Fruit fly (Drosophila melanogaster) whole organism, embryonic: ENCODE results near the gene Traf4.

Source experiments
- BEAF-32 ChIP-seq: fragments of 200-800 bp; sonication (Bioruptor generic); optimal IDR thresholded peaks from 3 replicates; lab custom pipeline; 2017; ENCODE audit warnings: missing biosample characterization, missing genetic modification characterization, mild to moderate bottlenecking, moderate library complexity, missing genetic modification reagents
- CG10565 ChIP-seq: fragments of 200-800 bp; sonication (Bioruptor generic); optimal IDR thresholded peaks from 3 replicates; lab custom pipeline; 2016; ENCODE audit warnings: missing biosample characterization, mild to moderate bottlenecking, missing genetic modification characterization
- CG11085 ChIP-seq: fragments of 200-800 bp; sonication (Bioruptor generic); IDR thresholded peaks from 2 replicates; pipeline ENCODE4 v1.3.6; 2022; ENCODE audit warnings: missing biosample characterization, missing genetic modification characterization
- CG14710 ChIP-seq: fragments of 200-800 bp; sonication (Bioruptor generic); optimal IDR thresholded peaks from 3 replicates; lab custom pipeline; 2019; ENCODE audit warnings: missing biosample characterization, mild to moderate bottlenecking, missing genetic modification characterization, moderate library complexity
- CG15269 ChIP-seq: fragments of 200-800 bp; sonication (Bioruptor generic); optimal IDR thresholded peaks from 2 replicates; lab custom pipeline; 2018; ENCODE audit warnings: missing biosample characterization, mild to moderate bottlenecking, missing genetic modification characterization, moderate library complexity
- CG1602 ChIP-seq: fragments of 200-800 bp; sonication (Bioruptor generic); optimal IDR thresholded peaks from 3 replicates; lab custom pipeline; 2016; ENCODE audit warnings: missing biosample characterization, missing genetic modification characterization
- CG17328 ChIP-seq: fragments of 200-800 bp; sonication (Bioruptor generic); IDR thresholded peaks from 2 replicates; pipeline ENCODE4 v1.3.6; 2022; ENCODE audit warnings: missing biosample characterization, missing genetic modification characterization
- CG17802 ChIP-seq: fragments of 200-800 bp; sonication (Bioruptor generic); optimal IDR thresholded peaks from 2 replicates; lab custom pipeline; 2018; ENCODE audit warnings: missing biosample characterization, mild to moderate bottlenecking, missing genetic modification characterization, moderate library complexity
- CG18262 ChIP-seq: fragments of 200-800 bp; optimal IDR thresholded peaks from 3 replicates; lab custom pipeline; 2019; ENCODE audit warnings: missing biosample characterization, mild to moderate bottlenecking, missing genetic modification characterization, moderate library complexity
- CG2120 ChIP-seq: fragments of 200-800 bp; sonication (Bioruptor generic); optimal IDR thresholded peaks from 3 replicates; lab custom pipeline; 2016; ENCODE audit warnings: missing biosample characterization, missing genetic modification characterization
- CG2678 ChIP-seq: fragments of 200-800 bp; sonication (Bioruptor generic); optimal IDR thresholded peaks from 3 replicates; lab custom pipeline; 2019; ENCODE audit warnings: missing biosample characterization, mild to moderate bottlenecking, missing genetic modification characterization, moderate library complexity
- CG33213 ChIP-seq: fragments of 200-800 bp; sonication (Bioruptor generic); optimal IDR thresholded peaks from 3 replicates; lab custom pipeline; 2016; ENCODE audit warnings: missing biosample characterization, missing genetic modification characterization
- CG34422 ChIP-seq: fragments of 200-800 bp; sonication (Bioruptor generic); IDR thresholded peaks from 3 replicates; pipeline ENCODE4 v1.3.6; 2022; ENCODE audit warnings: missing biosample characterization, missing genetic modification characterization
- CG42726 ChIP-seq: fragments of 200-800 bp; sonication (Bioruptor generic); IDR thresholded peaks from 2 replicates; pipeline ENCODE4 v1.3.6; 2022; ENCODE audit warnings: missing biosample characterization, missing genetic modification characterization; ENCODE audit not compliant: partially characterized antibody
- CG8281 ChIP-seq: fragments of 200-800 bp; sonication (Bioruptor generic); optimal IDR thresholded peaks from 2 replicates; lab custom pipeline; 2018; ENCODE audit warnings: missing biosample characterization, mild to moderate bottlenecking, missing genetic modification characterization, moderate library complexity
- CG9932 ChIP-seq: fragments of 200-800 bp; sonication (Bioruptor generic); IDR thresholded peaks from 2 replicates; pipeline ENCODE4 v1.3.6; 2022; ENCODE audit warnings: missing biosample characterization, missing genetic modification characterization
- Deaf1 ChIP-seq: fragments of 200-800 bp; optimal IDR thresholded peaks from 3 replicates; lab custom pipeline; 2019; ENCODE audit warnings: missing biosample characterization, mild to moderate bottlenecking, missing genetic modification characterization, moderate library complexity
- Doc2 ChIP-seq: fragments of 200-800 bp; sonication (Bioruptor generic); IDR thresholded peaks from 2 replicates; pipeline ENCODE4 v1.3.6; 2022; ENCODE audit warnings: missing biosample characterization, missing genetic modification characterization
- Drgx ChIP-seq: fragments of 200-800 bp; sonication (Bioruptor generic); IDR thresholded peaks from 2 replicates; pipeline ENCODE4 v1.3.6; 2022; ENCODE audit warnings: missing biosample characterization, missing genetic modification characterization
- E2f1 ChIP-seq: fragments of 200-800 bp; sonication (Bioruptor generic); IDR thresholded peaks from 2 replicates; pipeline ENCODE4 v1.3.6; 2022; ENCODE audit warnings: missing biosample characterization, missing genetic modification characterization
- Med ChIP-seq: fragments of 200-800 bp; sonication (Bioruptor generic); peaks from one replicate; lab custom pipeline; 2016; ENCODE audit warnings: missing biosample characterization, missing genetic modification characterization, mild to moderate bottlenecking, inconsistent platforms, moderate library complexity
- Poxn ChIP-seq: fragments of 200-800 bp; sonication (Bioruptor generic); IDR thresholded peaks from 2 replicates; pipeline ENCODE4 v1.3.6; 2022; ENCODE audit warnings: missing biosample characterization, missing genetic modification characterization
- YL-1 ChIP-seq: fragments of 200-800 bp; sonication (Bioruptor generic); optimal IDR thresholded peaks from 3 replicates; lab custom pipeline; 2017; ENCODE audit warnings: missing biosample characterization, mild to moderate bottlenecking, missing genetic modification characterization
- abd-A ChIP-seq: fragments of 200-800 bp; sonication (Bioruptor generic); optimal IDR thresholded peaks from 3 replicates; lab custom pipeline; 2019; ENCODE audit warnings: missing biosample characterization, mild to moderate bottlenecking, missing genetic modification characterization, moderate library complexity
- az2 ChIP-seq: fragments of 200-800 bp; sonication (Bioruptor generic); optimal IDR thresholded peaks from 3 replicates; lab custom pipeline; 2016; ENCODE audit warnings: missing biosample characterization, missing genetic modification characterization
- bsh ChIP-seq, 2 experiments: fragments of 200-800 bp; sonication (Bioruptor generic); optimal IDR thresholded peaks; 2 replicates each; lab custom pipeline; 2017 to 2018; ENCODE audit warnings: mild to moderate bottlenecking in 2 of 2, missing biosample characterization in 2 of 2, missing genetic modification characterization in 2 of 2, moderate library complexity in 1 of 2
- chm ChIP-seq: fragments of 200-800 bp; sonication (Bioruptor generic); IDR thresholded peaks from 2 replicates; pipeline ENCODE4 v1.3.6; 2022; ENCODE audit warnings: missing biosample characterization, missing genetic modification characterization
- crol ChIP-seq: fragments of 200-800 bp; sonication (Bioruptor generic); IDR thresholded peaks from 2 replicates; pipeline ENCODE4 v1.3.6; 2022; ENCODE audit warnings: missing biosample characterization, missing genetic modification characterization
- fru ChIP-seq: fragments of >200 bp; optimal IDR thresholded peaks from 2 replicates; lab custom pipeline; 2017
- gsb-n ChIP-seq: fragments of 200-800 bp; sonication (Bioruptor generic); optimal IDR thresholded peaks from 3 replicates; lab custom pipeline; 2018; ENCODE audit warnings: missing biosample characterization, mild to moderate bottlenecking, missing genetic modification characterization
- jigr1 ChIP-seq: fragments of 200-800 bp; sonication (Bioruptor generic); IDR thresholded peaks from 3 replicates; pipeline ENCODE4 v1.3.6; 2022; ENCODE audit warnings: missing biosample characterization, missing genetic modification characterization
- jing ChIP-seq: fragments of 200-800 bp; sonication (Bioruptor generic); optimal IDR thresholded peaks from 2 replicates; lab custom pipeline; 2018; ENCODE audit warnings: missing biosample characterization, mild to moderate bottlenecking, missing genetic modification characterization
- lab ChIP-seq: fragments of 200-800 bp; sonication (Bioruptor generic); optimal IDR thresholded peaks from 3 replicates; lab custom pipeline; 2017; ENCODE audit warnings: missing biosample characterization, missing genetic modification characterization, mild to moderate bottlenecking, moderate library complexity, missing genetic modification reagents
- lola ChIP-seq, 3 experiments: fragments of >200 bp in 2 of 3; fragments of 200-800 bp in 1 of 3; sonication (Bioruptor generic) in 1 of 3; optimal IDR thresholded peaks; 2 replicates each; lab custom pipeline; 2017 to 2019; ENCODE audit warnings: missing biosample characterization in 3 of 3, missing genetic modification characterization in 3 of 3, mild to moderate bottlenecking in 1 of 3, moderate library complexity in 1 of 3
- pan ChIP-seq, 4 experiments: fragments of >200 bp in 3 of 4; fragments of 200-800 bp in 1 of 4; sonication (Bioruptor generic) in 1 of 4; optimal IDR thresholded peaks in 3 of 4; IDR thresholded peaks in 1 of 4; 2 replicates each; pipeline versions ENCODE4 v1.3.6 to Lab custom; 2017 to 2022; ENCODE audit warnings: missing biosample characterization in 2 of 4, missing genetic modification characterization in 2 of 4, mixed read lengths in 1 of 4
- row ChIP-seq: fragments of 200-800 bp; sonication (Bioruptor generic); IDR thresholded peaks from 3 replicates; pipeline ENCODE4 v1.3.6; 2022; ENCODE audit warnings: missing biosample characterization, missing genetic modification characterization
- scrt ChIP-seq: fragments of 200-800 bp; sonication (Bioruptor generic); optimal IDR thresholded peaks from 2 replicates; lab custom pipeline; 2018; ENCODE audit warnings: missing biosample characterization, mild to moderate bottlenecking, missing genetic modification characterization, moderate library complexity
- sd ChIP-seq: fragments of 200-800 bp; sonication (Bioruptor generic); optimal IDR thresholded peaks from 3 replicates; lab custom pipeline; 2018; ENCODE audit warnings: missing biosample characterization, mild to moderate bottlenecking, missing genetic modification characterization, moderate library complexity
- sens ChIP-seq: fragments of 200-800 bp; sonication (Bioruptor generic); peaks from one replicate; lab custom pipeline; 2016; ENCODE audit warnings: missing biosample characterization, missing genetic modification characterization
- tin ChIP-seq: fragments of 200-800 bp; sonication (Bioruptor generic); optimal IDR thresholded peaks from 3 replicates; lab custom pipeline; 2016; ENCODE audit warnings: missing biosample characterization, missing genetic modification characterization
- ttk ChIP-seq: fragments of 200-800 bp; sonication (Bioruptor generic); IDR thresholded peaks from 2 replicates; pipeline ENCODE4 v2.1.2; 2022; ENCODE audit warnings: missing biosample characterization, missing genetic modification characterization
- vvl ChIP-seq: fragments of 200-800 bp; sonication (Bioruptor generic); IDR thresholded peaks from 2 replicates; pipeline ENCODE4 v1.3.6; 2022; ENCODE audit warnings: missing biosample characterization, missing genetic modification characterization
- wdn ChIP-seq: fragments of 200-800 bp; sonication (Bioruptor generic); IDR thresholded peaks from 2 replicates; pipeline ENCODE4 v1.3.6; 2022; ENCODE audit warnings: missing biosample characterization, missing genetic modification characterization

Traf4 gene

dm6 chr2L:4410855-4411254, 49.1 kb downstream of the Traf4 start, which contains the start of gene CG43055:
CG43055 (plus strand) TSS chr2L:4411155.
- peak; percentile 9 for TF ChIP-seq sens (GFP tag; lab: Kevin White, UChicago)
- no peak for TF ChIP-seq CG15269
- no peak for TF ChIP-seq CG2120 (GFP tag; lab: Kevin White, UChicago)

dm6 chr2L:4414059-4414458, 52.3 kb downstream of the Traf4 start:
- TF ChIP-seq jing (GFP tag; lab: Kevin White, UChicago) (no peak), CG33213 (GFP tag; lab: Kevin White, UChicago) (no peak), abd-A (tag; lab: Kevin White, UChicago) (peak; percentile 77), lola (GFP tag; optimal IDR thresholded peaks at IDR 0.05; lab: Kevin White, UChicago) (no peak), crol (GFP tag; lab: Robert Waterston, UW) (peak; percentile 26; the same call in 1 of the 2 replicates), scrt (GFP tag; lab: Kevin White, UChicago) (peak; percentile 70)

- TF ChIP-seq Drgx (GFP tag; lab: Robert Waterston, UW) (0 out of 2 replicates have a peak, but pooled peaks have one; percentile 34), gsb-n (no peak), row (GFP tag; lab: Robert Waterston, UW) (peak; percentile 26; the same call in 1 of the 3 replicates), Med (GFP tag; lab: Kevin White, UChicago) (peak; percentile 50)
Observed at dm6 chr2L:4416089-4416488, 54.4 kb downstream of the Traf4 start.

DNA sequence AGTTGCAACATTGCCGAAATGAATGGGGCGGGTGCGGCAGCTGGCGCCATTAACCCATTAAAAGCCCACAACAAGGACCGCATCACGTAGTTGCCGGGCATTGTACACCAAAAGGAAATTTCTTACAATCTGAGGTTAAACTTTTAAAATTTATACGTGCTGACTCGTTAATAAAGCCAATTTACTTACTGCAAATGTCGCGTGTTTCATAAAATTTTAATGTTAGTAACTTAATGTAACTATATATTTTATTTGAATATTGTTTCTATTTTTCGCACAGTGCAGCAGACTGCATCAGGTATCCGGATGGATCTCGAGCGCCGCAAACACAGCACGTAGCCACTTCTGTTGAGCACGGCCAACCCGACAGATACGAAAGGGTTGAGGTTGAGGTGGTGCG, 55.2 kb downstream of the Traf4 start:
- TF ChIP-seq Drgx (GFP tag; lab: Robert Waterston, UW) (peak; percentile 25; the same call in 1 of the 2 replicates), Doc2 (GFP tag; lab: Robert Waterston, UW) (no peak), Deaf1 (tag; lab: Kevin White, UChicago) (no peak), bsh (GFP tag; optimal IDR thresholded peaks at IDR 0.05; lab: Kevin White, UChicago) (peak in 1 of 2 experiments; percentile 41)

dm6 chr2L:4417982-4418381, 56.3 kb downstream of the Traf4 start:
- TF ChIP-seq lab (GFP tag; lab: Kevin White, UChicago) (peak; percentile 18), sd (tag; lab: Kevin White, UChicago) (no peak), CG2678 (no peak), CG34422 (GFP tag; lab: Robert Waterston, UW) (no peak), chm (GFP tag; lab: Robert Waterston, UW) (no peak), wdn (GFP tag; lab: Robert Waterston, UW) (no peak), CG17802 (tag; lab: Kevin White, UChicago) (no peak), az2 (GFP tag; lab: Kevin White, UChicago) (no peak), pan (optimal IDR thresholded peaks at IDR 0.05; lab: Kevin White, UChicago) (no peak), pan (GFP tag; optimal IDR thresholded peaks at IDR 0.05 in 1 of 2, IDR thresholded peaks at IDR 0.05 in 1 of 2) (peak in 1 of 2 experiments; percentile 31), CG9932 (GFP tag; lab: Robert Waterston, UW) (0 out of 2 replicates have a peak, but pooled peaks have one; percentile 16), CG8281 (tag; lab: Kevin White, UChicago) (no peak), CG10565 (GFP tag; lab: Kevin White, UChicago) (no peak), CG1602 (GFP tag; lab: Kevin White, UChicago) (no peak), YL-1 (GFP tag; lab: Kevin White, UChicago) (no peak), tin (GFP tag; lab: Kevin White, UChicago) (peak; percentile 18), fru (lab: Kevin White, UChicago) (no peak), ttk (0 out of 2 replicates have a peak, but pooled peaks have one; percentile 38), CG14710 (tag; lab: Kevin White, UChicago) (no peak), vvl (peak; percentile 27; the same call in 1 of the 2 replicates), BEAF-32 (GFP tag; lab: Kevin White, UChicago) (no peak), CG11085 (GFP tag; lab: Robert Waterston, UW) (no peak), CG42726 (GFP tag; lab: Robert Waterston, UW) (0 out of 2 replicates have a peak, but pooled peaks have one; percentile 60), Poxn (GFP tag; lab: Robert Waterston, UW) (no peak), CG17328 (GFP tag; lab: Robert Waterston, UW) (0 out of 2 replicates have a peak, but pooled peaks have one; percentile 12), CG18262 (no peak), jigr1 (GFP tag; lab: Robert Waterston, UW) (no peak), E2f1 (GFP tag; lab: Robert Waterston, UW) (no peak)
